Fruit fly (Drosophila melanogaster): ENCODE data around the gene CG34277.

- TF ChIP-seq h (optimal IDR thresholded peaks at IDR 0.05) (no peak), Sin3A (optimal IDR thresholded peaks at IDR 0.05) (no peak), Myc (optimal IDR thresholded peaks at IDR 0.05) (no peak), ttk (optimal IDR thresholded peaks at IDR 0.05) (no peak), insv (optimal IDR thresholded peaks at IDR 0.05) (no peak)
Measured at dm6 chr3R:5412306-5412705, 43.0 kb downstream of the CG34277 start, which contains the start of gene Orco.
